Worm (Caenorhabditis elegans) whole organism, L2 larva: ENCODE measurements around the gene cox-6A.

Experiments used
- C34F6.9 ChIP-seq: fragments of 150-350 bp; optimal IDR thresholded peaks from 2 replicates; lab custom pipeline; 2014; ENCODE audit warnings: missing biosample characterization, missing genetic modification characterization
- R02D3.7 ChIP-seq: fragments of 150-350 bp; optimal IDR thresholded peaks from 2 replicates; lab custom pipeline; 2014; ENCODE audit warnings: missing biosample characterization, missing genetic modification characterization
- aly-2 ChIP-seq: fragments of 150-350 bp; optimal IDR thresholded peaks from 2 replicates; lab custom pipeline; 2014; ENCODE audit warnings: missing biosample characterization, missing genetic modification characterization
- blmp-1 ChIP-seq: sonication (generic microtip); optimal IDR thresholded peaks from 2 replicates; lab custom pipeline; 2017; ENCODE audit warnings: missing genetic modification characterization, mild to moderate bottlenecking, missing compliant biosample characterization, antibody characterized with exemption, moderate library complexity; ENCODE audit not compliant: insufficient read depth
- ceh-16 ChIP-seq: fragments of 150-350 bp; optimal IDR thresholded peaks from 2 replicates; lab custom pipeline; 2014; ENCODE audit warnings: missing biosample characterization, missing genetic modification characterization
- elt-3 ChIP-seq: sonication (generic microtip); optimal IDR thresholded peaks from 2 replicates; lab custom pipeline; 2017; ENCODE audit warnings: missing biosample characterization, missing genetic modification characterization
- lin-13 ChIP-seq: fragments of 150-350 bp; optimal IDR thresholded peaks from 2 replicates; lab custom pipeline; 2014; ENCODE audit warnings: missing biosample characterization, missing genetic modification reagents, missing genetic modification characterization
- lin-39 ChIP-seq: fragments of 150-350 bp; optimal IDR thresholded peaks from 2 replicates; lab custom pipeline; 2014; ENCODE audit warnings: missing biosample characterization, missing genetic modification reagents, missing genetic modification characterization
- lsy-2 ChIP-seq, 2 experiments: fragments of 150-350 bp in 1 of 2; sonication (generic microtip) in 1 of 2; optimal IDR thresholded peaks; 2 replicates each; lab custom pipeline; 2014 to 2017; ENCODE audit warnings: missing biosample characterization in 2 of 2, missing genetic modification characterization in 2 of 2
- mab-5 ChIP-seq: fragments of 150-350 bp; optimal IDR thresholded peaks from 2 replicates; lab custom pipeline; 2014; ENCODE audit warnings: missing biosample characterization, missing genetic modification characterization
- mdl-1 ChIP-seq, 2 experiments: fragments of 150-350 bp in 1 of 2; sonication (generic microtip) in 1 of 2; optimal IDR thresholded peaks; 2 replicates each; lab custom pipeline; 2017; ENCODE audit warnings: missing biosample characterization in 2 of 2, missing genetic modification characterization in 2 of 2
- nhr-129 ChIP-seq: fragments of 150-350 bp; optimal IDR thresholded peaks from 2 replicates; lab custom pipeline; 2014; ENCODE audit warnings: missing biosample characterization, missing genetic modification characterization
- nhr-21 ChIP-seq: fragments of 150-350 bp; optimal IDR thresholded peaks from 2 replicates; lab custom pipeline; 2014; ENCODE audit warnings: missing biosample characterization, missing genetic modification characterization

- TF ChIP-seq lsy-2 (tag; optimal IDR thresholded peaks at IDR 0.05; lab: Kevin White, UChicago) (no peak), nhr-21 (tag; lab: Kevin White, UChicago) (no peak), blmp-1 (tag; lab: Kevin White, UChicago) (no peak), C34F6.9 (tag; lab: Kevin White, UChicago) (no peak), aly-2 (tag; lab: Kevin White, UChicago) (no peak), mab-5 (tag; lab: Kevin White, UChicago) (no peak), lin-39 (no peak), nhr-129 (tag; lab: Kevin White, UChicago) (no peak), elt-3 (no peak), lin-13 (GFP tag; lab: Kevin White, UChicago) (no peak), mdl-1 (tag; optimal IDR thresholded peaks at IDR 0.05; lab: Kevin White, UChicago) (no peak), ceh-16 (no peak), R02D3.7 (tag; lab: Kevin White, UChicago) (no peak)
These were observed 13.0 kb downstream of the cox-6A start, which contains the start of gene F54D8.10 for ce11 chrIII:5094506-5094905.
